Fruit fly (Drosophila melanogaster) whole organism, prepupa: ENCODE data around the gene CG31897.
A peak's percentile ranks its signal among the peaks of the same experiment; 100 is the strongest.

ENCODE experiments used
- Blimp-1 ChIP-seq: fragments of 200-800 bp; sonication (Bioruptor generic); optimal IDR thresholded peaks from 3 replicates; lab custom pipeline; 2017; ENCODE audit warnings: missing biosample characterization, missing genetic modification characterization, mild to moderate bottlenecking, moderate library complexity, missing genetic modification reagents
- CG10669 ChIP-seq: fragments of 200-800 bp; sonication (Bioruptor generic); optimal IDR thresholded peaks from 3 replicates; lab custom pipeline; 2018; ENCODE audit warnings: missing biosample characterization, mild to moderate bottlenecking, missing genetic modification characterization, moderate library complexity
- CG11294 ChIP-seq: fragments of 200-800 bp; sonication (Bioruptor generic); IDR thresholded peaks from 2 replicates; pipeline ENCODE4 v1.3.6; 2022; ENCODE audit warnings: missing biosample characterization, missing genetic modification characterization
- CG11762 ChIP-seq: fragments of 200-800 bp; sonication (Bioruptor generic); optimal IDR thresholded peaks from 3 replicates; lab custom pipeline; 2016; ENCODE audit warnings: missing biosample characterization, missing genetic modification characterization; ENCODE audit not compliant: insufficient read depth
- CG15336 ChIP-seq: fragments of 200-800 bp; sonication (Bioruptor generic); IDR thresholded peaks from 2 replicates; pipeline ENCODE4 v1.3.6; 2022; ENCODE audit warnings: missing biosample characterization, missing genetic modification characterization
- CG16779 ChIP-seq: fragments of 200-800 bp; sonication (Bioruptor generic); optimal IDR thresholded peaks from 3 replicates; lab custom pipeline; 2017; ENCODE audit warnings: missing biosample characterization, mild to moderate bottlenecking, missing genetic modification characterization
- CG3032 ChIP-seq: fragments of 200-800 bp; optimal IDR thresholded peaks from 2 replicates; lab custom pipeline; 2019; ENCODE audit warnings: missing biosample characterization, mild to moderate bottlenecking, missing genetic modification characterization, moderate library complexity
- CG31627 ChIP-seq: fragments of 200-800 bp; sonication (Bioruptor generic); optimal IDR thresholded peaks from 3 replicates; lab custom pipeline; 2016; ENCODE audit warnings: missing biosample characterization, missing genetic modification characterization
- CG32006 ChIP-seq: fragments of 200-800 bp; sonication (Bioruptor generic); optimal IDR thresholded peaks from 3 replicates; lab custom pipeline; 2017; ENCODE audit warnings: missing biosample characterization, mild to moderate bottlenecking, missing genetic modification characterization
- CG34406 ChIP-seq: fragments of 200-800 bp; sonication (Bioruptor generic); optimal IDR thresholded peaks from 3 replicates; lab custom pipeline; 2016; ENCODE audit warnings: missing biosample characterization, missing genetic modification characterization
- CG4318 ChIP-seq: fragments of 200-800 bp; sonication (Bioruptor generic); optimal IDR thresholded peaks from 3 replicates; lab custom pipeline; 2017; ENCODE audit warnings: missing biosample characterization, mild to moderate bottlenecking, missing genetic modification characterization
- CG6276 ChIP-seq: fragments of 200-800 bp; sonication (Bioruptor generic); optimal IDR thresholded peaks from 2 replicates; lab custom pipeline; 2017; ENCODE audit warnings: missing biosample characterization, mild to moderate bottlenecking, missing genetic modification characterization
- CG6792 ChIP-seq: fragments of 200-800 bp; sonication (Bioruptor generic); optimal IDR thresholded peaks from 3 replicates; lab custom pipeline; 2016; ENCODE audit warnings: missing biosample characterization, missing genetic modification characterization
- CG6854 ChIP-seq: fragments of 200-800 bp; sonication (Bioruptor generic); optimal IDR thresholded peaks from 2 replicates; lab custom pipeline; 2017; ENCODE audit warnings: missing biosample characterization, mild to moderate bottlenecking, missing genetic modification characterization
- CG7368 ChIP-seq: fragments of 200-800 bp; sonication (Bioruptor generic); optimal IDR thresholded peaks from 3 replicates; lab custom pipeline; 2016; ENCODE audit warnings: missing biosample characterization, missing genetic modification characterization
- CG8119 ChIP-seq: fragments of 200-800 bp; sonication (Bioruptor generic); IDR thresholded peaks from 3 replicates; pipeline ENCODE4 v1.3.6; 2022; ENCODE audit warnings: missing biosample characterization, missing genetic modification characterization
- CG8319 ChIP-seq: fragments of 200-800 bp; sonication (Bioruptor generic); optimal IDR thresholded peaks from 3 replicates; lab custom pipeline; 2016; ENCODE audit warnings: missing biosample characterization, missing genetic modification characterization
- CG8632 ChIP-seq: fragments of 200-800 bp; sonication (Bioruptor generic); optimal IDR thresholded peaks from 3 replicates; lab custom pipeline; 2016; ENCODE audit warnings: missing biosample characterization, missing genetic modification characterization
- CG9139 ChIP-seq: fragments of 200-800 bp; sonication (Bioruptor generic); optimal IDR thresholded peaks from 3 replicates; lab custom pipeline; 2017; ENCODE audit warnings: missing biosample characterization, mild to moderate bottlenecking, missing genetic modification characterization
- Eip78C ChIP-seq: fragments of 200-800 bp; sonication (Bioruptor generic); peaks from one replicate; lab custom pipeline; 2016; ENCODE audit warnings: missing biosample characterization, missing genetic modification characterization
- Eip93F ChIP-seq: fragments of 200-800 bp; sonication (Bioruptor generic); optimal IDR thresholded peaks from 2 replicates; lab custom pipeline; 2016; ENCODE audit warnings: missing biosample characterization, mild to moderate bottlenecking, missing genetic modification characterization
- Ets21C ChIP-seq: fragments of 200-800 bp; sonication (Bioruptor generic); optimal IDR thresholded peaks from 3 replicates; lab custom pipeline; 2016; ENCODE audit warnings: missing biosample characterization, missing genetic modification characterization
- Ets96B ChIP-seq: fragments of 200-800 bp; optimal IDR thresholded peaks from 2 replicates; lab custom pipeline; 2019; ENCODE audit warnings: missing biosample characterization, mild to moderate bottlenecking, missing genetic modification characterization, moderate library complexity
- Gug ChIP-seq: fragments of 200-800 bp; sonication (Bioruptor generic); IDR thresholded peaks from 2 replicates; pipeline ENCODE4 v1.3.6; 2022; ENCODE audit warnings: missing biosample characterization, missing genetic modification characterization
- Hr38 ChIP-seq: sonication (Bioruptor generic); optimal IDR thresholded peaks from 2 replicates; lab custom pipeline; 2016; ENCODE audit warnings: missing biosample characterization, missing genetic modification characterization
- Lpt ChIP-seq: fragments of 200-800 bp; sonication (Bioruptor generic); optimal IDR thresholded peaks from 3 replicates; lab custom pipeline; 2016; ENCODE audit warnings: missing biosample characterization, missing genetic modification characterization
- Met ChIP-seq: fragments of 200-800 bp; sonication (Bioruptor generic); optimal IDR thresholded peaks from 3 replicates; lab custom pipeline; 2016; ENCODE audit warnings: missing biosample characterization, missing genetic modification characterization
- OdsH ChIP-seq: fragments of 200-800 bp; sonication (Bioruptor generic); optimal IDR thresholded peaks from 3 replicates; lab custom pipeline; 2016; ENCODE audit warnings: missing biosample characterization, missing genetic modification characterization
- Smox ChIP-seq: fragments of 200-800 bp; sonication (Bioruptor generic); optimal IDR thresholded peaks from 3 replicates; lab custom pipeline; 2016; ENCODE audit warnings: missing biosample characterization, missing genetic modification characterization
- Sox102F ChIP-seq: fragments of 200-800 bp; sonication (Bioruptor generic); optimal IDR thresholded peaks from 2 replicates; lab custom pipeline; 2016; ENCODE audit warnings: missing biosample characterization, mild to moderate bottlenecking, missing genetic modification characterization
- Sox14 ChIP-seq: fragments of 200-800 bp; sonication (Bioruptor generic); optimal IDR thresholded peaks from 3 replicates; lab custom pipeline; 2016; ENCODE audit warnings: missing biosample characterization, missing genetic modification characterization
- Sox15 ChIP-seq: fragments of 200-800 bp; sonication (Bioruptor generic); optimal IDR thresholded peaks from 3 replicates; lab custom pipeline; 2016; ENCODE audit warnings: missing biosample characterization, missing genetic modification characterization
- achi ChIP-seq: fragments of 200-800 bp; sonication (Bioruptor generic); optimal IDR thresholded peaks from 3 replicates; lab custom pipeline; 2016; ENCODE audit warnings: missing biosample characterization, missing genetic modification characterization
- acj6 ChIP-seq: fragments of 200-800 bp; sonication (Bioruptor generic); optimal IDR thresholded peaks from 3 replicates; lab custom pipeline; 2016; ENCODE audit warnings: missing biosample characterization, missing genetic modification characterization
- cyc ChIP-seq: fragments of 200-800 bp; sonication (Bioruptor generic); optimal IDR thresholded peaks from 3 replicates; lab custom pipeline; 2016; ENCODE audit warnings: missing biosample characterization, missing genetic modification characterization
- dac ChIP-seq: fragments of 200-800 bp; sonication (Bioruptor generic); optimal IDR thresholded peaks from 2 replicates; lab custom pipeline; 2017; ENCODE audit warnings: missing biosample characterization, mild to moderate bottlenecking, missing genetic modification characterization
- eg ChIP-seq: fragments of 200-800 bp; sonication (Bioruptor generic); IDR thresholded peaks from 3 replicates; pipeline ENCODE4 v1.3.6; 2022; ENCODE audit warnings: missing biosample characterization, missing genetic modification characterization
- esn ChIP-seq: fragments of 200-800 bp; sonication (Bioruptor generic); optimal IDR thresholded peaks from 2 replicates; lab custom pipeline; 2016; ENCODE audit warnings: missing biosample characterization, mild to moderate bottlenecking, missing genetic modification characterization, moderate library complexity
- fd59A ChIP-seq: fragments of 200-800 bp; sonication (Bioruptor generic); optimal IDR thresholded peaks from 2 replicates; lab custom pipeline; 2017; ENCODE audit warnings: missing biosample characterization, mild to moderate bottlenecking, missing genetic modification characterization, missing genetic modification reagents
- fd85E ChIP-seq: fragments of 200-800 bp; sonication (Bioruptor generic); optimal IDR thresholded peaks from 3 replicates; lab custom pipeline; 2016; ENCODE audit warnings: missing biosample characterization, missing genetic modification characterization
- fkh ChIP-seq: fragments of 200-800 bp; sonication (Bioruptor generic); optimal IDR thresholded peaks from 3 replicates; lab custom pipeline; 2017; ENCODE audit warnings: missing biosample characterization, mild to moderate bottlenecking, missing genetic modification characterization, moderate library complexity
- lz ChIP-seq: fragments of 200-800 bp; sonication (Bioruptor generic); optimal IDR thresholded peaks from 3 replicates; lab custom pipeline; 2016; ENCODE audit warnings: missing biosample characterization, missing genetic modification characterization
- net ChIP-seq: fragments of 200-800 bp; sonication (Bioruptor generic); optimal IDR thresholded peaks from 3 replicates; lab custom pipeline; 2016; ENCODE audit warnings: missing biosample characterization, missing genetic modification characterization
- pdm3 ChIP-seq: fragments of 200-800 bp; sonication (Bioruptor generic); optimal IDR thresholded peaks from 3 replicates; lab custom pipeline; 2016; ENCODE audit warnings: missing biosample characterization, missing genetic modification characterization
- ss ChIP-seq, 2 experiments: fragments of 200-800 bp; sonication (Bioruptor generic); optimal IDR thresholded peaks; 2 replicates in 1 of 2; 3 replicates in 1 of 2; lab custom pipeline; 2017 to 2018; ENCODE audit warnings: mild to moderate bottlenecking in 2 of 2, missing biosample characterization in 2 of 2, missing genetic modification characterization in 2 of 2, moderate library complexity in 1 of 2
- svp ChIP-seq: fragments of 200-800 bp; sonication (Bioruptor generic); peaks from one replicate; lab custom pipeline; 2016; ENCODE audit warnings: missing biosample characterization, missing genetic modification characterization
- vri ChIP-seq: fragments of 200-800 bp; sonication (Bioruptor generic); optimal IDR thresholded peaks from 3 replicates; lab custom pipeline; 2016; ENCODE audit warnings: missing biosample characterization, mild to moderate bottlenecking, missing genetic modification characterization

The CG31897 gene

dm6 chr2L:8419382-8419940 lies 22.8 kb upstream of the CG31897 start (continued):
- TF ChIP-seq Smox, result no peak
- TF ChIP-seq eg (GFP tag; lab: Robert Waterston, UW), result no peak
- TF ChIP-seq Sox14 (GFP tag; lab: Kevin White, UChicago), result peak; percentile 18
- peak; percentile 56 for TF ChIP-seq CG6854 (GFP tag; lab: Kevin White, UChicago)
- peak; percentile 34 for TF ChIP-seq CG16779 (tag; lab: Kevin White, UChicago)
- TF ChIP-seq pdm3 (GFP tag; lab: Kevin White, UChicago), result no peak
- no peak for TF ChIP-seq Eip93F
- TF ChIP-seq CG8632, result no peak
- no peak for TF ChIP-seq CG11762 (GFP tag; lab: Kevin White, UChicago)
- TF ChIP-seq Ets96B, result peak; percentile 28
- TF ChIP-seq vri, result peak; percentile 2
- no peak for TF ChIP-seq CG4318 (GFP tag; lab: Kevin White, UChicago)
- no peak for TF ChIP-seq CG8319 (GFP tag; lab: Kevin White, UChicago)
- TF ChIP-seq CG6792, result no peak

dm6 chr2L:8420259-8420930 lies 21.9 kb upstream of the CG31897 start:
- no peak for TF ChIP-seq dac
- no peak for TF ChIP-seq CG4318 (GFP tag; lab: Kevin White, UChicago)
- TF ChIP-seq Eip93F, result no peak
- TF ChIP-seq CG32006, result peak; percentile 63
- peak; percentile 17 for TF ChIP-seq pdm3 (GFP tag; lab: Kevin White, UChicago)
- no peak for TF ChIP-seq CG8119 (GFP tag; lab: Robert Waterston, UW)
- TF ChIP-seq OdsH (GFP tag; lab: Kevin White, UChicago), result peak; percentile 44
- no peak for TF ChIP-seq CG7368 (GFP tag; lab: Kevin White, UChicago)
- no peak for TF ChIP-seq CG6276
- TF ChIP-seq fd85E (GFP tag; lab: Kevin White, UChicago), result no peak
- TF ChIP-seq CG3032, result peak; percentile 27
- no peak for TF ChIP-seq CG8319 (GFP tag; lab: Kevin White, UChicago)
- TF ChIP-seq Sox102F (GFP tag; lab: Kevin White, UChicago), result no peak
- no peak for TF ChIP-seq Hr38 (GFP tag; lab: Kevin White, UChicago)
- peak; percentile 9 for TF ChIP-seq fd59A (GFP tag; lab: Kevin White, UChicago)
- TF ChIP-seq Blimp-1 (GFP tag; lab: Kevin White, UChicago), result no peak
- TF ChIP-seq CG31627, result peak; percentile 2
- TF ChIP-seq Eip78C, result peak; percentile 67
- TF ChIP-seq cyc, result no peak
- peak; percentile 29 for TF ChIP-seq CG8632
- no peak for TF ChIP-seq lz (GFP tag; lab: Kevin White, UChicago)
- TF ChIP-seq CG9139, result peak; percentile 67
- no peak for TF ChIP-seq Ets21C (GFP tag; lab: Kevin White, UChicago)
- TF ChIP-seq CG6792, result no peak
- no peak for TF ChIP-seq Sox15 (GFP tag; lab: Kevin White, UChicago)
- peak; percentile 14 for TF ChIP-seq acj6 (GFP tag; lab: Kevin White, UChicago)
- no peak for TF ChIP-seq Gug (GFP tag; lab: Robert Waterston, UW)
- no peak for TF ChIP-seq CG6854 (GFP tag; lab: Kevin White, UChicago)
- TF ChIP-seq CG34406 (GFP tag; lab: Kevin White, UChicago), result no peak
- peak; percentile 23 for TF ChIP-seq Smox
- peak; percentile 11 for TF ChIP-seq Met (GFP tag; lab: Kevin White, UChicago)
- peak; percentile 72 for TF ChIP-seq svp (GFP tag; lab: Kevin White, UChicago)
- TF ChIP-seq CG15336 (GFP tag; lab: Robert Waterston, UW), result peak; percentile 32; the same call in 1 of the 2 replicates
- peak; percentile 6 for TF ChIP-seq Lpt (GFP tag; lab: Kevin White, UChicago)
- TF ChIP-seq CG10669 (GFP tag; lab: Kevin White, UChicago), result peak; percentile 22
- no peak for TF ChIP-seq esn (GFP tag; lab: Kevin White, UChicago)
- TF ChIP-seq net (GFP tag; lab: Kevin White, UChicago), result no peak
- TF ChIP-seq fkh (GFP tag; lab: Kevin White, UChicago), result no peak
- TF ChIP-seq ss (GFP tag; optimal IDR thresholded peaks at IDR 0.05; lab: Kevin White, UChicago), result peak; percentile 75 to 82
- no peak for TF ChIP-seq CG11762 (GFP tag; lab: Kevin White, UChicago)
- no peak for TF ChIP-seq CG11294
- peak; percentile 7 for TF ChIP-seq Sox14 (GFP tag; lab: Kevin White, UChicago)
- TF ChIP-seq achi (GFP tag; lab: Kevin White, UChicago), result peak; percentile 7
- TF ChIP-seq Ets96B, result peak; percentile 37
